Fruit fly (Drosophila melanogaster): ENCODE data around the gene Npc2c.

- no peak for TF ChIP-seq pan (optimal IDR thresholded peaks at IDR 0.05)
- TF ChIP-seq CG8478 (optimal IDR thresholded peaks at IDR 0.05): no peak
- TF ChIP-seq usp (GFP tag; optimal IDR thresholded peaks at IDR 0.05): no peak
- no peak for TF ChIP-seq EcR (GFP tag; optimal IDR thresholded peaks at IDR 0.05)
Measured at dm6 chr3R:10070195-10070594, 10.1 kb downstream of the Npc2c start.
